Fruit fly (Drosophila melanogaster) Kc167 (cell line): ENCODE data around the gene DCAF12.

Experiments
- Myc ChIP-seq: fragments of >200 bp; optimal IDR thresholded peaks from 2 replicates; lab custom pipeline; 2017; ENCODE audit warnings: missing external identifiers
- insv ChIP-seq: fragments of >200 bp; optimal IDR thresholded peaks from 3 replicates; lab custom pipeline; 2018; ENCODE audit warnings: missing external identifiers

- TF ChIP-seq Myc (lab: Kevin White, UChicago) (no peak), insv (lab: Kevin White, UChicago) (no peak)
Observed at dm6 chr3R:12040228-12040627, 23.4 kb upstream of the DCAF12 start, which contains the start of gene CG14736.
